Worm (Caenorhabditis elegans): ENCODE results near the gene lin-14.
A peak's percentile ranks its signal among the peaks of the same experiment; 100 is the strongest.

lin-14 gene

ce11 chrX:11480990-11481824 lies 15.8 kb downstream of the lin-14 start (continued):
- TF ChIP-seq dve-1 (tag; optimal IDR thresholded peaks at IDR 0.05; ENCODE audit: insufficient read depth) (peak; percentile 91), lsy-2 (tag; optimal IDR thresholded peaks at IDR 0.05) (no peak), lim-7 (GFP tag; IDR thresholded peaks at IDR 0.05) (no peak), mes-2 (tag; optimal IDR thresholded peaks at IDR 0.05; ENCODE audit: poor library complexity, severe bottlenecking) (peak; percentile 51), ZK546.5 (tag; optimal IDR thresholded peaks at IDR 0.05) (no peak), cey-2 (tag; optimal IDR thresholded peaks at IDR 0.05; ENCODE audit: borderline replicate concordance, insufficient read depth) (no peak), zip-11 (GFP tag; IDR thresholded peaks at IDR 0.05) (no peak), ctbp-1 (GFP tag; IDR thresholded peaks at IDR 0.05) (no peak), T26A8.4 (GFP tag; IDR thresholded peaks at IDR 0.05) (no peak), jun-1 (tag; optimal IDR thresholded peaks at IDR 0.05) (no peak), unc-130 (GFP tag; optimal IDR thresholded peaks at IDR 0.05) (no peak), gei-8 (GFP tag; optimal IDR thresholded peaks at IDR 0.05) (no peak), lin-39 (tag; optimal IDR thresholded peaks at IDR 0.05) (no peak), unc-62 (GFP tag; optimal IDR thresholded peaks at IDR 0.05 in 1 of 2) (peak in 1 of 2 experiments; percentile 93), unc-62 (tag; optimal IDR thresholded peaks at IDR 0.05) (no peak)

- TF ChIP-seq nhr-28 (tag; optimal IDR thresholded peaks at IDR 0.05) = peak; percentile 6
- TF ChIP-seq nhr-77 (tag; optimal IDR thresholded peaks at IDR 0.05) = peak; percentile 58
- TF ChIP-seq hlh-11 (tag; optimal IDR thresholded peaks at IDR 0.05) = peak; percentile 40
- peak; percentile 38 for TF ChIP-seq T20F7.1 (GFP tag; optimal IDR thresholded peaks at IDR 0.05)
- no peak for TF ChIP-seq T26A8.4 (GFP tag; IDR thresholded peaks at IDR 0.05)
- no peak for TF ChIP-seq lim-7 (GFP tag; IDR thresholded peaks at IDR 0.05)
- TF ChIP-seq tra-1 (GFP tag; IDR thresholded peaks at IDR 0.05) = peak; percentile 3; the same call in 1 of the 2 replicates
- no peak for TF ChIP-seq daf-16 (GFP tag; optimal IDR thresholded peaks at IDR 0.05)
- TF ChIP-seq daf-16 (tag; optimal IDR thresholded peaks at IDR 0.05) = peak; percentile 21
- TF ChIP-seq saeg-2 (GFP tag; IDR thresholded peaks at IDR 0.05) = no peak
- no peak for TF ChIP-seq Y105C5A.15 (GFP tag; IDR thresholded peaks at IDR 0.05)
- peak; percentile 23 for TF ChIP-seq hlh-30 (tag; optimal IDR thresholded peaks at IDR 0.05; ENCODE audit: insufficient read depth)
- TF ChIP-seq lin-39 (tag; optimal IDR thresholded peaks at IDR 0.05) = no peak
- TF ChIP-seq ztf-11 (tag; optimal IDR thresholded peaks at IDR 0.05) = no peak
- TF ChIP-seq aly-2 (tag; optimal IDR thresholded peaks at IDR 0.05) = no peak
- TF ChIP-seq arid-1 (GFP tag; conservative IDR thresholded peaks at IDR 0.05) = no peak
- no peak for TF ChIP-seq F44E2.7 (GFP tag; IDR thresholded peaks at IDR 0.05)
- TF ChIP-seq mep-1 (tag; optimal IDR thresholded peaks at IDR 0.05) = peak; percentile 27
- TF ChIP-seq lin-1 (GFP tag; IDR thresholded peaks at IDR 0.05) = no peak
These were observed 16.4 kb downstream of the lin-14 start for ce11 chrX:11481825-11482093.

ce11 chrX:11482134-11482533 lies 16.8 kb downstream of the lin-14 start:
- TF ChIP-seq lin-29 (GFP tag; IDR thresholded peaks at IDR 0.05) = no peak
- no peak for TF ChIP-seq zip-11 (GFP tag; IDR thresholded peaks at IDR 0.05)
- no peak for TF ChIP-seq ceh-28 (tag; optimal IDR thresholded peaks at IDR 0.05)
- TF ChIP-seq lin-15B (tag; optimal IDR thresholded peaks at IDR 0.05) = no peak
- no peak for TF ChIP-seq aly-2 (tag; optimal IDR thresholded peaks at IDR 0.05)
- no peak for TF ChIP-seq ztf-7 (tag; optimal IDR thresholded peaks at IDR 0.05)
- TF ChIP-seq T20F7.1 (GFP tag; optimal IDR thresholded peaks at IDR 0.05) = no peak
- no peak for TF ChIP-seq ctbp-1 (GFP tag; IDR thresholded peaks at IDR 0.05)
- no peak for TF ChIP-seq dmd-6 (GFP tag; IDR thresholded peaks at IDR 0.05)
- 0 out of 2 replicates have a peak, but pooled peaks have one; percentile 10 for TF ChIP-seq nhr-42 (GFP tag; IDR thresholded peaks at IDR 0.05)
- no peak for TF ChIP-seq madf-5 (GFP tag; IDR thresholded peaks at IDR 0.05)
- TF ChIP-seq saeg-2 (GFP tag; IDR thresholded peaks at IDR 0.05) = peak; percentile 50; the same call in 1 of the 2 replicates
- TF ChIP-seq pha-4 (GFP tag; IDR thresholded peaks at IDR 0.05) = no peak
- no peak for TF ChIP-seq pha-4 (tag; optimal IDR thresholded peaks at IDR 0.05)
- TF ChIP-seq zfp-3 (GFP tag; conservative IDR thresholded peaks at IDR 0.05) = no peak
- no peak for TF ChIP-seq egl-27 (tag; optimal IDR thresholded peaks at IDR 0.05)
- TF ChIP-seq spr-3 (GFP tag; optimal IDR thresholded peaks at IDR 0.05) = no peak
- TF ChIP-seq arid-1 (GFP tag; conservative IDR thresholded peaks at IDR 0.05) = no peak
- TF ChIP-seq nhr-11 (tag; optimal IDR thresholded peaks at IDR 0.05) = no peak
- TF ChIP-seq zip-2 (tag; optimal IDR thresholded peaks at IDR 0.05) = no peak
- no peak for TF ChIP-seq F44E2.7 (GFP tag; IDR thresholded peaks at IDR 0.05)
- no peak for TF ChIP-seq dmd-8 (GFP tag; IDR thresholded peaks at IDR 0.05)
- TF ChIP-seq F37D6.2 (tag; optimal IDR thresholded peaks at IDR 0.05) = no peak
- no peak for TF ChIP-seq ceh-44 (GFP tag; IDR thresholded peaks at IDR 0.05)
- TF ChIP-seq mep-1 (tag; optimal IDR thresholded peaks at IDR 0.05) = no peak

All from whole organism, L4 larva.